Worm (Caenorhabditis elegans) whole organism, L2 larva: ENCODE results near the gene F16G10.10.

ENCODE experiments used
- ZK546.5 ChIP-seq: sonication (generic microtip); optimal IDR thresholded peaks from 2 replicates; lab custom pipeline; 2017; ENCODE audit warnings: missing biosample characterization, missing genetic modification characterization
- nhr-129 ChIP-seq: fragments of 150-350 bp; optimal IDR thresholded peaks from 2 replicates; lab custom pipeline; 2014; ENCODE audit warnings: missing biosample characterization, missing genetic modification characterization

ce11 chrII:2378465-2379009 lies 12.2 kb downstream of the F16G10.10 start:
- TF ChIP-seq nhr-129 (tag; lab: Kevin White, UChicago), result no peak
- no peak for TF ChIP-seq ZK546.5 (tag; lab: Kevin White, UChicago)
